Fruit fly (Drosophila melanogaster) whole organism, embryonic: Measurements from ENCODE around the gene nxf2.

Experiments
- Atf-2 ChIP-seq: fragments of 200-800 bp; sonication (Bioruptor generic); optimal IDR thresholded peaks from 2 replicates; lab custom pipeline; 2016; ENCODE audit warnings: missing biosample characterization, missing genetic modification characterization
- C15 ChIP-seq: fragments of 200-800 bp; sonication (Bioruptor generic); IDR thresholded peaks from 3 replicates; pipeline ENCODE4 v1.3.6; 2022; ENCODE audit warnings: missing biosample characterization, missing genetic modification characterization
- CG10209 ChIP-seq: fragments of 200-800 bp; sonication (Bioruptor generic); optimal IDR thresholded peaks from 3 replicates; lab custom pipeline; 2017; ENCODE audit warnings: missing biosample characterization, mild to moderate bottlenecking, missing genetic modification characterization, missing genetic modification reagents
- CG11695 ChIP-seq: fragments of 200-800 bp; sonication (Bioruptor generic); IDR thresholded peaks from 3 replicates; pipeline ENCODE4 v1.3.6; 2022; ENCODE audit warnings: missing biosample characterization, missing genetic modification characterization
- CG12744 ChIP-seq: fragments of 200-800 bp; sonication (Bioruptor generic); optimal IDR thresholded peaks from 2 replicates; lab custom pipeline; 2016; ENCODE audit warnings: missing biosample characterization, missing genetic modification characterization
- CG13123 ChIP-seq: fragments of 200-800 bp; sonication (Bioruptor generic); optimal IDR thresholded peaks from 2 replicates; lab custom pipeline; 2016; ENCODE audit warnings: missing biosample characterization, missing genetic modification characterization
- CG14667 ChIP-seq: fragments of 200-800 bp; sonication (Bioruptor generic); IDR thresholded peaks from 2 replicates; pipeline ENCODE4 v1.3.6; 2022; ENCODE audit warnings: missing biosample characterization, missing genetic modification characterization
- CG16813 ChIP-seq: fragments of 200-800 bp; sonication (Bioruptor generic); IDR thresholded peaks from 3 replicates; pipeline ENCODE4 v1.3.6; 2022; ENCODE audit warnings: missing biosample characterization, missing genetic modification characterization; ENCODE audit not compliant: partially characterized antibody
- CG18599 ChIP-seq: fragments of 200-800 bp; sonication (Bioruptor generic); optimal IDR thresholded peaks from 3 replicates; lab custom pipeline; 2017; ENCODE audit warnings: missing biosample characterization, missing genetic modification characterization, mild to moderate bottlenecking, moderate library complexity, missing genetic modification reagents
- CG3407 ChIP-seq: fragments of 200-800 bp; sonication (Bioruptor generic); optimal IDR thresholded peaks from 2 replicates; lab custom pipeline; 2018; ENCODE audit warnings: missing biosample characterization, mild to moderate bottlenecking, missing genetic modification characterization
- CG3838 ChIP-seq: fragments of 200-800 bp; sonication (Bioruptor generic); optimal IDR thresholded peaks from 3 replicates; lab custom pipeline; 2016; ENCODE audit warnings: missing biosample characterization, missing genetic modification characterization
- CG6683 ChIP-seq: fragments of 200-800 bp; sonication (Bioruptor generic); optimal IDR thresholded peaks from 2 replicates; lab custom pipeline; 2017; ENCODE audit warnings: missing biosample characterization, mild to moderate bottlenecking, missing genetic modification characterization, missing genetic modification reagents
- CG9876 ChIP-seq: fragments of 200-800 bp; sonication (Bioruptor generic); optimal IDR thresholded peaks from 2 replicates; lab custom pipeline; 2016; ENCODE audit warnings: missing biosample characterization, missing genetic modification characterization
- D19B ChIP-seq: fragments of 200-800 bp; sonication (Bioruptor generic); optimal IDR thresholded peaks from 2 replicates; lab custom pipeline; 2017; ENCODE audit warnings: missing biosample characterization, mild to moderate bottlenecking, missing genetic modification characterization
- Dfd ChIP-seq, 2 experiments: fragments of >200 bp; optimal IDR thresholded peaks; 2 replicates each; lab custom pipeline; 2017; ENCODE audit warnings: missing biosample characterization in 2 of 2, missing genetic modification characterization in 2 of 2
- E2f1 ChIP-seq: fragments of 200-800 bp; sonication (Bioruptor generic); IDR thresholded peaks from 2 replicates; pipeline ENCODE4 v1.3.6; 2022; ENCODE audit warnings: missing biosample characterization, missing genetic modification characterization
- Gug ChIP-seq: fragments of 200-800 bp; sonication (Bioruptor generic); IDR thresholded peaks from 4 replicates; pipeline ENCODE4 v1.3.6; 2022; ENCODE audit warnings: missing biosample characterization, missing genetic modification characterization
- HLH3B ChIP-seq: fragments of 200-800 bp; sonication (Bioruptor generic); IDR thresholded peaks from 2 replicates; pipeline ENCODE4 v1.3.6; 2022; ENCODE audit warnings: missing biosample characterization, missing genetic modification characterization
- HmgD ChIP-seq: fragments of 200-800 bp; sonication (Bioruptor generic); optimal IDR thresholded peaks from 3 replicates; lab custom pipeline; 2016; ENCODE audit warnings: missing biosample characterization, missing genetic modification characterization
- Optix ChIP-seq: fragments of 200-800 bp; sonication (Bioruptor generic); IDR thresholded peaks from 3 replicates; pipeline ENCODE4 v1.3.6; 2022; ENCODE audit warnings: missing biosample characterization, missing genetic modification characterization
- PHDP ChIP-seq: fragments of 200-800 bp; sonication (Bioruptor generic); optimal IDR thresholded peaks from 3 replicates; lab custom pipeline; 2018; ENCODE audit warnings: missing biosample characterization, mild to moderate bottlenecking, missing genetic modification characterization, moderate library complexity
- Ravus ChIP-seq: fragments of 200-800 bp; sonication (Bioruptor generic); IDR thresholded peaks from 2 replicates; pipeline ENCODE4 v1.3.6; 2022; ENCODE audit warnings: missing biosample characterization, missing genetic modification characterization
- Rfx ChIP-seq: fragments of 200-800 bp; sonication (Bioruptor generic); IDR thresholded peaks from 2 replicates; pipeline ENCODE4 v1.3.6; 2022; ENCODE audit warnings: missing biosample characterization, missing genetic modification characterization
- Scr ChIP-seq: fragments of 200-800 bp; sonication (Bioruptor generic); IDR thresholded peaks from 2 replicates; pipeline ENCODE4 v1.3.6; 2022; ENCODE audit warnings: missing biosample characterization, missing genetic modification characterization; ENCODE audit not compliant: partially characterized antibody
- TFAM ChIP-seq: fragments of 200-800 bp; sonication (Bioruptor generic); optimal IDR thresholded peaks from 2 replicates; lab custom pipeline; 2017; ENCODE audit warnings: missing biosample characterization, missing genetic modification characterization, inconsistent platforms
- Taf1 ChIP-seq: fragments of 200-800 bp; sonication (Bioruptor generic); IDR thresholded peaks from 2 replicates; pipeline ENCODE4 v1.3.6; 2022; ENCODE audit warnings: missing biosample characterization, missing genetic modification characterization
- ab ChIP-seq: fragments of 200-800 bp; sonication (Bioruptor generic); optimal IDR thresholded peaks from 2 replicates; lab custom pipeline; 2016; ENCODE audit warnings: missing biosample characterization, missing genetic modification characterization
- btn ChIP-seq: fragments of 200-800 bp; sonication (Bioruptor generic); optimal IDR thresholded peaks from 2 replicates; lab custom pipeline; 2016; ENCODE audit warnings: missing biosample characterization, missing genetic modification characterization
- crp ChIP-seq, 2 experiments: fragments of 200-800 bp; sonication (Bioruptor generic); optimal IDR thresholded peaks; 2 replicates in 1 of 2; 3 replicates in 1 of 2; lab custom pipeline; 2017; ENCODE audit warnings: missing biosample characterization in 2 of 2, missing genetic modification characterization in 2 of 2, mild to moderate bottlenecking in 1 of 2, moderate library complexity in 1 of 2
- cwo ChIP-seq: fragments of 200-800 bp; sonication (Bioruptor generic); optimal IDR thresholded peaks from 3 replicates; lab custom pipeline; 2017; ENCODE audit warnings: missing biosample characterization, missing genetic modification characterization, mild to moderate bottlenecking, moderate library complexity, missing genetic modification reagents
- dpn ChIP-seq, 2 experiments: fragments of 200-800 bp; sonication (Bioruptor generic); optimal IDR thresholded peaks; 3 replicates each; lab custom pipeline; 2016; ENCODE audit warnings: missing biosample characterization in 2 of 2, missing genetic modification characterization in 2 of 2
- esg ChIP-seq: fragments of 200-800 bp; sonication (Bioruptor generic); conservative IDR thresholded peaks from 2 replicates; pipeline ENCODE4 v1.3.6; 2022; ENCODE audit warnings: missing biosample characterization, missing genetic modification characterization
- fd96Cb ChIP-seq: fragments of 200-800 bp; sonication (Bioruptor generic); optimal IDR thresholded peaks from 2 replicates; lab custom pipeline; 2018; ENCODE audit warnings: missing biosample characterization, mild to moderate bottlenecking, missing genetic modification characterization, moderate library complexity
- gsb-n ChIP-seq: fragments of 200-800 bp; sonication (Bioruptor generic); optimal IDR thresholded peaks from 3 replicates; lab custom pipeline; 2018; ENCODE audit warnings: missing biosample characterization, mild to moderate bottlenecking, missing genetic modification characterization
- hbn ChIP-seq: fragments of 200-800 bp; sonication (Bioruptor generic); IDR thresholded peaks from 2 replicates; pipeline ENCODE4 v1.3.6; 2022; ENCODE audit warnings: missing biosample characterization, missing genetic modification characterization; ENCODE audit not compliant: partially characterized antibody
- hkb ChIP-seq, 2 experiments: fragments of 200-800 bp in 1 of 2; fragments of >200 bp in 1 of 2; sonication (Bioruptor generic) in 1 of 2; IDR thresholded peaks in 1 of 2; optimal IDR thresholded peaks in 1 of 2; 2 replicates each; pipeline versions ENCODE4 v1.3.6 to Lab custom; 2017 to 2022; ENCODE audit warnings: missing biosample characterization in 1 of 2, missing genetic modification characterization in 1 of 2
- ind ChIP-seq: fragments of 200-800 bp; sonication (Bioruptor generic); optimal IDR thresholded peaks from 3 replicates; lab custom pipeline; 2016; ENCODE audit warnings: missing biosample characterization, missing genetic modification characterization
- knrl ChIP-seq: fragments of 200-800 bp; sonication (Bioruptor generic); IDR thresholded peaks from 3 replicates; pipeline ENCODE4 v1.3.6; 2022; ENCODE audit warnings: missing biosample characterization, missing genetic modification characterization; ENCODE audit not compliant: partially characterized antibody
- lov ChIP-seq, 2 experiments: fragments of 200-800 bp in 1 of 2; fragments of >200 bp in 1 of 2; sonication (Bioruptor generic) in 1 of 2; IDR thresholded peaks in 1 of 2; optimal IDR thresholded peaks in 1 of 2; 2 replicates in 1 of 2; 3 replicates in 1 of 2; pipeline versions ENCODE4 v1.3.6 to Lab custom; 2017 to 2022; ENCODE audit warnings: missing biosample characterization in 1 of 2, missing genetic modification characterization in 1 of 2
- mld ChIP-seq: fragments of 200-800 bp; sonication (Bioruptor generic); IDR thresholded peaks from 3 replicates; pipeline ENCODE4 v1.3.6; 2022; ENCODE audit warnings: missing biosample characterization, missing genetic modification characterization; ENCODE audit not compliant: partially characterized antibody
- nau ChIP-seq: fragments of 200-800 bp; sonication (Bioruptor generic); optimal IDR thresholded peaks from 3 replicates; lab custom pipeline; 2017; ENCODE audit warnings: missing biosample characterization, mild to moderate bottlenecking, missing genetic modification characterization, missing genetic modification reagents
- pfk ChIP-seq: fragments of 200-800 bp; sonication (Bioruptor generic); optimal IDR thresholded peaks from 2 replicates; lab custom pipeline; 2018; ENCODE audit warnings: missing biosample characterization, mild to moderate bottlenecking, missing genetic modification characterization, moderate library complexity
- pros ChIP-seq: fragments of 200-800 bp; sonication (Bioruptor generic); optimal IDR thresholded peaks from 3 replicates; lab custom pipeline; 2019; ENCODE audit warnings: missing biosample characterization, mild to moderate bottlenecking, missing genetic modification characterization, moderate library complexity
- repo ChIP-seq: fragments of 200-800 bp; sonication (Bioruptor generic); optimal IDR thresholded peaks from 2 replicates; lab custom pipeline; 2016; ENCODE audit warnings: missing biosample characterization, missing genetic modification characterization
- salm ChIP-seq: fragments of 200-800 bp; sonication (Bioruptor generic); optimal IDR thresholded peaks from 2 replicates; lab custom pipeline; 2018; ENCODE audit warnings: missing biosample characterization, mild to moderate bottlenecking, missing genetic modification characterization
- shn ChIP-seq: fragments of 200-800 bp; sonication (Bioruptor generic); optimal IDR thresholded peaks from 3 replicates; lab custom pipeline; 2016; ENCODE audit warnings: missing biosample characterization, missing genetic modification characterization
- tgo ChIP-seq: fragments of 200-800 bp; sonication (Bioruptor generic); IDR thresholded peaks from 3 replicates; pipeline ENCODE4 v1.3.6; 2022; ENCODE audit warnings: missing biosample characterization, missing genetic modification characterization
- ttk ChIP-seq: fragments of 200-800 bp; sonication (Bioruptor generic); IDR thresholded peaks from 2 replicates; pipeline ENCODE4 v2.1.2; 2022; ENCODE audit warnings: missing biosample characterization, missing genetic modification characterization
- tx ChIP-seq: fragments of 200-800 bp; sonication (Bioruptor generic); optimal IDR thresholded peaks from 2 replicates; lab custom pipeline; 2016; ENCODE audit warnings: missing biosample characterization, missing genetic modification characterization

Gene nxf2

DNA sequence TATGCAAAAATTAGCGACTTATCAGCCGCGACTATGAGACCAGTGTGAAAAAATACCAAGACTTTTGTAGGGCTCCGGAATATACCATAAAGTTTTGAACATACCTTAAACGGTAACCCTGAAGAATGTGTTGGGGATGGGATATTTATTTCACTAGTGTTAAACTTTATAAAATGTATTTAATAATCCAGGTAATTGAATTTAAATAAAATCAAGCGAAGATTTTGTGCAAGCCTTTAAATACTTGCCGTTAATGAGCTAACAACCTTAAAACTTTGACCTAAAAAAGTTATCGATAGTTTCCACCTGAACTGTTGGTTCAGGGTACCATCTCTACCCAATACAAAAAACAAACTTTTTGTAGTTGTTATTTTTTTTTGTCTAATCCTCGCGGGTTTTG is 32.0 kb upstream of the nxf2 start, which contains the start of gene CG4101 (continued):
- peak; percentile 74 for TF ChIP-seq CG10209
- TF ChIP-seq shn (GFP tag; lab: Kevin White, UChicago): peak; percentile 76
- peak; percentile 60 for TF ChIP-seq gsb-n (tag; lab: Kevin White, UChicago)
- TF ChIP-seq tgo (GFP tag; lab: Robert Waterston, UW): peak; percentile 80
- TF ChIP-seq C15 (GFP tag; lab: Robert Waterston, UW): 0 out of 3 replicates have a peak, but pooled peaks have one; percentile 41
- peak; percentile 59; the same call in 1 of the 3 replicates for TF ChIP-seq CG11695 (GFP tag; lab: Robert Waterston, UW)
- peak; percentile 46 for TF ChIP-seq D19B (GFP tag; lab: Kevin White, UChicago)
- peak; percentile 42 for TF ChIP-seq hkb (optimal IDR thresholded peaks at IDR 0.05; lab: Kevin White, UChicago)
- peak; percentile 71 for TF ChIP-seq hkb (GFP tag; IDR thresholded peaks at IDR 0.05; lab: Robert Waterston, UW)
- peak; percentile 74 for TF ChIP-seq esg (GFP tag; lab: Robert Waterston, UW)
- peak; percentile 75 for TF ChIP-seq Taf1 (GFP tag; lab: Robert Waterston, UW)
- TF ChIP-seq ind (GFP tag; lab: Kevin White, UChicago): peak; percentile 82
- no peak for TF ChIP-seq pros (GFP tag; lab: Kevin White, UChicago)
- TF ChIP-seq CG16813: peak; percentile 75
- TF ChIP-seq CG9876 (GFP tag; lab: Kevin White, UChicago): peak; percentile 68
- peak; percentile 72 for TF ChIP-seq CG12744
- TF ChIP-seq TFAM (GFP tag; lab: Kevin White, UChicago): no peak
- peak in 1 of 2 experiments; percentile 51 for TF ChIP-seq crp (GFP tag; optimal IDR thresholded peaks at IDR 0.05; lab: Kevin White, UChicago)
- TF ChIP-seq nau (GFP tag; lab: Kevin White, UChicago): peak; percentile 48
- TF ChIP-seq Atf-2: peak; percentile 62
- no peak for TF ChIP-seq mld (GFP tag; lab: Robert Waterston, UW)
- TF ChIP-seq pfk (GFP tag; lab: Kevin White, UChicago): no peak
- TF ChIP-seq Optix: 0 out of 3 replicates have a peak, but pooled peaks have one; percentile 49
- no peak for TF ChIP-seq btn (GFP tag; lab: Kevin White, UChicago)
- TF ChIP-seq CG18599 (GFP tag; lab: Kevin White, UChicago): peak; percentile 80
- peak; percentile 57 for TF ChIP-seq HLH3B (GFP tag; lab: Robert Waterston, UW)
- TF ChIP-seq CG14667 (GFP tag; lab: Robert Waterston, UW): peak; percentile 62
- peak; percentile 5 for TF ChIP-seq salm (tag; lab: Kevin White, UChicago)
- TF ChIP-seq knrl (GFP tag; lab: Robert Waterston, UW): peak; percentile 80
- peak; percentile 85 for TF ChIP-seq hbn (GFP tag; lab: Robert Waterston, UW)
- TF ChIP-seq repo (GFP tag; lab: Kevin White, UChicago): peak; percentile 30
- peak; percentile 87 for TF ChIP-seq Scr
- peak; percentile 88 for TF ChIP-seq CG3838 (GFP tag; lab: Kevin White, UChicago)
- peak; percentile 83 for TF ChIP-seq Rfx
- TF ChIP-seq CG3407 (GFP tag; lab: Kevin White, UChicago): peak; percentile 31
- TF ChIP-seq CG13123 (GFP tag; lab: Kevin White, UChicago): peak; percentile 25
- peak; percentile 67 for TF ChIP-seq E2f1 (GFP tag; lab: Robert Waterston, UW)
- TF ChIP-seq dpn (GFP tag; optimal IDR thresholded peaks at IDR 0.05; lab: Kevin White, UChicago): peak; percentile 82 to 84
- TF ChIP-seq Gug (GFP tag; lab: Robert Waterston, UW): peak; percentile 73; the same call in 2 of the 4 replicates
- TF ChIP-seq ttk (GFP tag; lab: Robert Waterston, UW): peak; percentile 68
- peak; percentile 24 for TF ChIP-seq ab (GFP tag; lab: Kevin White, UChicago)
- peak; percentile 47 for TF ChIP-seq CG6683
- TF ChIP-seq PHDP (tag; lab: Kevin White, UChicago): peak; percentile 82
- TF ChIP-seq HmgD (GFP tag; lab: Kevin White, UChicago): peak; percentile 35
- no peak for TF ChIP-seq lov (optimal IDR thresholded peaks at IDR 0.05; lab: Kevin White, UChicago)
- TF ChIP-seq lov (GFP tag; IDR thresholded peaks at IDR 0.05; lab: Robert Waterston, UW): peak; percentile 33; the same call in 1 of the 3 replicates
- TF ChIP-seq Ravus (GFP tag; lab: Robert Waterston, UW): peak; percentile 28; the same call in 1 of the 2 replicates
- peak; percentile 50 for TF ChIP-seq cwo (GFP tag; lab: Kevin White, UChicago)
- peak; percentile 59 for TF ChIP-seq fd96Cb
- TF ChIP-seq Dfd (GFP tag; optimal IDR thresholded peaks at IDR 0.05; lab: Kevin White, UChicago): no peak
- peak; percentile 70 for TF ChIP-seq tx (GFP tag; lab: Kevin White, UChicago)
